Worm (Caenorhabditis elegans) whole organism, young adult: ENCODE data around the gene clc-1.

Experiments used
- Y67H2A.10 ChIP-seq: fragments of 200-800 bp; sonication (Bioruptor generic); conservative IDR thresholded peaks from 2 replicates; pipeline ENCODE4 v1.3.6; 2022; ENCODE audit warnings: missing genetic modification reagents, missing genetic modification characterization, missing compliant biosample characterization
- attf-3 ChIP-seq: fragments of 200-800 bp; sonication (Bioruptor generic); conservative IDR thresholded peaks from 2 replicates; pipeline ENCODE4 v1.3.6; 2022; ENCODE audit warnings: missing genetic modification reagents, missing genetic modification characterization, missing compliant biosample characterization
- ceh-100 ChIP-seq: fragments of 200-800 bp; sonication (Bioruptor generic); IDR thresholded peaks from 2 replicates; pipeline ENCODE4 v1.3.6; 2022; ENCODE audit warnings: missing genetic modification reagents, missing genetic modification characterization, missing compliant biosample characterization
- ceh-79 ChIP-seq: sonication (generic microtip); optimal IDR thresholded peaks from 2 replicates; lab custom pipeline; 2017; ENCODE audit warnings: mild to moderate bottlenecking, missing genetic modification characterization, missing compliant biosample characterization
- lag-1 ChIP-seq: fragments of 200-800 bp; sonication (Bioruptor generic); IDR thresholded peaks from 2 replicates; pipeline ENCODE4 v1.3.6; 2022; ENCODE audit warnings: missing genetic modification reagents, missing genetic modification characterization, missing compliant biosample characterization
- let-607 ChIP-seq, 2 experiments: fragments of 200-800 bp in 1 of 2; sonication (Bioruptor generic) in 1 of 2; sonication (generic microtip) in 1 of 2; optimal IDR thresholded peaks; 2 replicates each; lab custom pipeline; 2016 to 2018; ENCODE audit warnings: mild to moderate bottlenecking in 2 of 2, missing compliant biosample characterization in 2 of 2, missing genetic modification characterization in 2 of 2, moderate library complexity in 2 of 2, missing genotype in 1 of 2
- nfya-1 ChIP-seq: sonication (generic microtip); optimal IDR thresholded peaks from 2 replicates; lab custom pipeline; 2017; ENCODE audit warnings: antibody characterized with exemption, missing compliant biosample characterization, missing genetic modification characterization, borderline replicate concordance; ENCODE audit not compliant: insufficient read depth
- rcor-1 ChIP-seq: fragments of 200-800 bp; sonication (Bioruptor generic); IDR thresholded peaks from 2 replicates; pipeline ENCODE4 v1.3.6; 2022; ENCODE audit warnings: missing genetic modification reagents, missing genetic modification characterization, missing compliant biosample characterization
- sea-2 ChIP-seq: fragments of 200-800 bp; sonication (Bioruptor generic); IDR thresholded peaks from 2 replicates; pipeline ENCODE4 v1.3.6; 2022; ENCODE audit warnings: missing genetic modification characterization, missing compliant biosample characterization
- snpc-4 ChIP-seq, 5 experiments: fragments of 150-350 bp in 1 of 5; sonication (generic microtip) in 4 of 5; optimal IDR thresholded peaks; 2 replicates each; lab custom pipeline; 2014 to 2018; ENCODE audit warnings: missing genetic modification characterization in 5 of 5, missing biosample characterization in 3 of 5, antibody characterized with exemption in 2 of 5, mild to moderate bottlenecking in 2 of 5, missing compliant biosample characterization in 2 of 5, missing genotype in 2 of 5, moderate library complexity in 2 of 5, missing genetic modification reagents in 1 of 5
- unc-130 ChIP-seq: sonication (generic microtip); optimal IDR thresholded peaks from 2 replicates; lab custom pipeline; 2016; ENCODE audit warnings: missing genetic modification reagents, missing genetic modification characterization, missing compliant biosample characterization
- unc-62 ChIP-seq: fragments of 150-350 bp; optimal IDR thresholded peaks from 2 replicates; lab custom pipeline; 2014; ENCODE audit warnings: missing biosample characterization, missing genetic modification reagents, missing genetic modification characterization

ce11 chrX:11033952-11034287, 13.3 kb upstream of the clc-1 start:
- TF ChIP-seq lag-1 (GFP tag; lab: Robert Waterston, UW): no peak
- no peak for TF ChIP-seq unc-62 (GFP tag; lab: Kevin White, UChicago)
- TF ChIP-seq nfya-1 (tag; lab: Kevin White, UChicago): no peak
- no peak for TF ChIP-seq sea-2 (GFP tag; lab: Robert Waterston, UW)
- TF ChIP-seq unc-130 (GFP tag; lab: Kevin White, UChicago): no peak
- TF ChIP-seq let-607 (tag; optimal IDR thresholded peaks at IDR 0.05; lab: Kevin White, UChicago): no peak
- no peak for TF ChIP-seq Y67H2A.10 (GFP tag; lab: Robert Waterston, UW)
- no peak for TF ChIP-seq ceh-100 (GFP tag; lab: Robert Waterston, UW)
- TF ChIP-seq attf-3: no peak
- TF ChIP-seq snpc-4 (GFP tag; optimal IDR thresholded peaks at IDR 0.05; lab: Kevin White, UChicago): no peak
- no peak for TF ChIP-seq snpc-4 (tag; optimal IDR thresholded peaks at IDR 0.05; lab: Kevin White, UChicago)
- no peak for TF ChIP-seq ceh-79 (tag; lab: Kevin White, UChicago)
- TF ChIP-seq rcor-1 (GFP tag; lab: Robert Waterston, UW): no peak
